Worm (Caenorhabditis elegans): ENCODE measurements around the gene tra-2.

tra-2 gene

ce11 chrII:6915875-6916274, 49.6 kb downstream of the tra-2 start, which contains the start of gene B0252.8:
Gene B0252.8 (plus strand): TSS chrII:6916166.
- TF ChIP-seq vab-7 (GFP tag; IDR thresholded peaks at IDR 0.05) (no peak), mep-1 (tag; optimal IDR thresholded peaks at IDR 0.05) (no peak), lin-15B (tag; optimal IDR thresholded peaks at IDR 0.05) (no peak), duxl-1 (tag; optimal IDR thresholded peaks at IDR 0.05; ENCODE audit: poor library complexity) (no peak), lin-29 (GFP tag; IDR thresholded peaks at IDR 0.05) (no peak), sdz-12 (GFP tag; optimal IDR thresholded peaks at IDR 0.05) (no peak), dpl-1 (GFP tag; optimal IDR thresholded peaks at IDR 0.05) (no peak), nhr-10 (tag; optimal IDR thresholded peaks at IDR 0.05) (no peak), set-16 (GFP tag; IDR thresholded peaks at IDR 0.05) (no peak), pqm-1 (tag; optimal IDR thresholded peaks at IDR 0.05) (no peak), Y5F2A.4 (GFP tag; optimal IDR thresholded peaks at IDR 0.05) (no peak), aha-1 (tag) (no peak), egl-43 (GFP tag; IDR thresholded peaks at IDR 0.05) (no peak), daf-16 (GFP tag; optimal IDR thresholded peaks at IDR 0.05) (no peak), daf-16 (tag; optimal IDR thresholded peaks at IDR 0.05) (no peak), fkh-10 (GFP tag; optimal IDR thresholded peaks at IDR 0.05) (no peak), ama-1 (optimal IDR thresholded peaks at IDR 0.05) (no peak)

- TF ChIP-seq gei-8 (GFP tag; optimal IDR thresholded peaks at IDR 0.05) (no peak), lin-38 (GFP tag; IDR thresholded peaks at IDR 0.05) (peak; percentile 83), mxl-2 (GFP tag; conservative IDR thresholded peaks at IDR 0.05) (no peak), F10B5.3 (tag; optimal IDR thresholded peaks at IDR 0.05) (peak; percentile 48), lin-15B (tag; optimal IDR thresholded peaks at IDR 0.05) (no peak), mes-2 (tag; optimal IDR thresholded peaks at IDR 0.05; ENCODE audit: poor library complexity, severe bottlenecking) (peak; percentile 100), egl-27 (tag; optimal IDR thresholded peaks at IDR 0.05) (no peak), set-16 (GFP tag; IDR thresholded peaks at IDR 0.05) (no peak), dmd-9 (GFP tag; IDR thresholded peaks at IDR 0.05) (peak; percentile 95), dmd-8 (GFP tag; IDR thresholded peaks at IDR 0.05) (no peak), ces-1 (GFP tag; optimal IDR thresholded peaks at IDR 0.05) (no peak), snpc-4 (tag; optimal IDR thresholded peaks at IDR 0.05) (no peak), nhr-42 (GFP tag; IDR thresholded peaks at IDR 0.05) (0 out of 2 replicates have a peak, but pooled peaks have one; percentile 35), tra-1 (GFP tag; IDR thresholded peaks at IDR 0.05) (peak; percentile 81), ama-1 (optimal IDR thresholded peaks at IDR 0.05) (no peak), egl-43 (GFP tag; IDR thresholded peaks at IDR 0.05) (no peak), nhr-76 (tag; optimal IDR thresholded peaks at IDR 0.05) (no peak), rbr-2 (tag; optimal IDR thresholded peaks at IDR 0.05) (peak; percentile 45), ceh-82 (tag; optimal IDR thresholded peaks at IDR 0.05) (no peak), madf-5 (GFP tag; IDR thresholded peaks at IDR 0.05) (no peak; a peak in 1 of 4 replicates), zfp-3 (GFP tag; conservative IDR thresholded peaks at IDR 0.05) (peak; percentile 76; the same call in 1 of the 2 replicates), vab-7 (GFP tag; IDR thresholded peaks at IDR 0.05) (no peak; the same call in 1 of the 2 replicates), unc-39 (tag; optimal IDR thresholded peaks at IDR 0.05) (no peak), tag-97 (GFP tag; IDR thresholded peaks at IDR 0.05) (peak; percentile 91; the same call in 1 of the 2 replicates), cey-2 (tag; optimal IDR thresholded peaks at IDR 0.05; ENCODE audit: borderline replicate concordance, insufficient read depth) (no peak), nhr-111 (GFP tag; optimal IDR thresholded peaks at IDR 0.05) (no peak), zip-2 (tag; optimal IDR thresholded peaks at IDR 0.05) (no peak), daf-12 (tag; optimal IDR thresholded peaks at IDR 0.05) (no peak), nhr-6 (tag; optimal IDR thresholded peaks at IDR 0.05) (no peak), hmg-1.1 (GFP tag; IDR thresholded peaks at IDR 0.05) (peak; percentile 66), nhr-48 (tag; optimal IDR thresholded peaks at IDR 0.05) (peak; percentile 11), ctbp-1 (GFP tag; IDR thresholded peaks at IDR 0.05) (peak; percentile 14; the same call in 1 of the 2 replicates), dmd-6 (GFP tag; IDR thresholded peaks at IDR 0.05) (peak; percentile 83), nhr-28 (tag; optimal IDR thresholded peaks at IDR 0.05) (peak; percentile 15), php-3 (GFP tag; IDR thresholded peaks at IDR 0.05) (no peak), lin-29 (GFP tag; IDR thresholded peaks at IDR 0.05) (no peak), daf-19 (GFP tag; conservative IDR thresholded peaks at IDR 0.05) (no peak), mxl-3 (GFP tag; optimal IDR thresholded peaks at IDR 0.05) (no peak), fkh-10 (GFP tag; optimal IDR thresholded peaks at IDR 0.05) (no peak), arid-1 (GFP tag; conservative IDR thresholded peaks at IDR 0.05) (no peak)
Observed at ce11 chrII:6913309-6913708, 52.2 kb downstream of the tra-2 start, which contains the start of gene cyn-10. Gene cyn-10 (minus strand): TSS chrII:6913365.
